Fruit fly (Drosophila melanogaster) whole organism, prepupa: ENCODE data around the gene CG13795.

Experiments used
- Blimp-1 ChIP-seq: fragments of 200-800 bp; sonication (Bioruptor generic); optimal IDR thresholded peaks from 3 replicates; lab custom pipeline; 2017; ENCODE audit warnings: missing biosample characterization, missing genetic modification characterization, mild to moderate bottlenecking, moderate library complexity, missing genetic modification reagents
- CG10631 ChIP-seq: fragments of 200-800 bp; sonication (Bioruptor generic); optimal IDR thresholded peaks from 2 replicates; lab custom pipeline; 2016; ENCODE audit warnings: missing biosample characterization, missing genetic modification characterization
- CG10669 ChIP-seq: fragments of 200-800 bp; sonication (Bioruptor generic); optimal IDR thresholded peaks from 3 replicates; lab custom pipeline; 2018; ENCODE audit warnings: missing biosample characterization, mild to moderate bottlenecking, missing genetic modification characterization, moderate library complexity
- CG11294 ChIP-seq: fragments of 200-800 bp; sonication (Bioruptor generic); IDR thresholded peaks from 2 replicates; pipeline ENCODE4 v1.3.6; 2022; ENCODE audit warnings: missing biosample characterization, missing genetic modification characterization
- CG11762 ChIP-seq: fragments of 200-800 bp; sonication (Bioruptor generic); optimal IDR thresholded peaks from 3 replicates; lab custom pipeline; 2016; ENCODE audit warnings: missing biosample characterization, missing genetic modification characterization; ENCODE audit not compliant: insufficient read depth
- CG15336 ChIP-seq: fragments of 200-800 bp; sonication (Bioruptor generic); IDR thresholded peaks from 2 replicates; pipeline ENCODE4 v1.3.6; 2022; ENCODE audit warnings: missing biosample characterization, missing genetic modification characterization
- CG3032 ChIP-seq: fragments of 200-800 bp; optimal IDR thresholded peaks from 2 replicates; lab custom pipeline; 2019; ENCODE audit warnings: missing biosample characterization, mild to moderate bottlenecking, missing genetic modification characterization, moderate library complexity
- CG31627 ChIP-seq: fragments of 200-800 bp; sonication (Bioruptor generic); optimal IDR thresholded peaks from 3 replicates; lab custom pipeline; 2016; ENCODE audit warnings: missing biosample characterization, missing genetic modification characterization
- CG32006 ChIP-seq: fragments of 200-800 bp; sonication (Bioruptor generic); optimal IDR thresholded peaks from 3 replicates; lab custom pipeline; 2017; ENCODE audit warnings: missing biosample characterization, mild to moderate bottlenecking, missing genetic modification characterization
- CG3919 ChIP-seq: fragments of 200-800 bp; sonication (Bioruptor generic); optimal IDR thresholded peaks from 3 replicates; lab custom pipeline; 2016; ENCODE audit warnings: missing biosample characterization, missing genetic modification characterization
- CG4318 ChIP-seq: fragments of 200-800 bp; sonication (Bioruptor generic); optimal IDR thresholded peaks from 3 replicates; lab custom pipeline; 2017; ENCODE audit warnings: missing biosample characterization, mild to moderate bottlenecking, missing genetic modification characterization
- CG6163 ChIP-seq: fragments of 200-800 bp; sonication (Bioruptor generic); IDR thresholded peaks from 3 replicates; pipeline ENCODE4 v1.3.6; 2022; ENCODE audit warnings: missing biosample characterization, missing genetic modification characterization
- CG6276 ChIP-seq: fragments of 200-800 bp; sonication (Bioruptor generic); optimal IDR thresholded peaks from 2 replicates; lab custom pipeline; 2017; ENCODE audit warnings: missing biosample characterization, mild to moderate bottlenecking, missing genetic modification characterization
- CG6792 ChIP-seq: fragments of 200-800 bp; sonication (Bioruptor generic); optimal IDR thresholded peaks from 3 replicates; lab custom pipeline; 2016; ENCODE audit warnings: missing biosample characterization, missing genetic modification characterization
- CG6808 ChIP-seq: fragments of 200-800 bp; sonication (Bioruptor generic); optimal IDR thresholded peaks from 3 replicates; lab custom pipeline; 2017; ENCODE audit warnings: missing biosample characterization, missing genetic modification characterization, mild to moderate bottlenecking, moderate library complexity, missing genetic modification reagents
- CG6854 ChIP-seq: fragments of 200-800 bp; sonication (Bioruptor generic); optimal IDR thresholded peaks from 2 replicates; lab custom pipeline; 2017; ENCODE audit warnings: missing biosample characterization, mild to moderate bottlenecking, missing genetic modification characterization
- CG7368 ChIP-seq: fragments of 200-800 bp; sonication (Bioruptor generic); optimal IDR thresholded peaks from 3 replicates; lab custom pipeline; 2016; ENCODE audit warnings: missing biosample characterization, missing genetic modification characterization
- CG8119 ChIP-seq: fragments of 200-800 bp; sonication (Bioruptor generic); IDR thresholded peaks from 3 replicates; pipeline ENCODE4 v1.3.6; 2022; ENCODE audit warnings: missing biosample characterization, missing genetic modification characterization
- CG9139 ChIP-seq: fragments of 200-800 bp; sonication (Bioruptor generic); optimal IDR thresholded peaks from 3 replicates; lab custom pipeline; 2017; ENCODE audit warnings: missing biosample characterization, mild to moderate bottlenecking, missing genetic modification characterization
- Ets96B ChIP-seq: fragments of 200-800 bp; optimal IDR thresholded peaks from 2 replicates; lab custom pipeline; 2019; ENCODE audit warnings: missing biosample characterization, mild to moderate bottlenecking, missing genetic modification characterization, moderate library complexity
- Hr38 ChIP-seq: sonication (Bioruptor generic); optimal IDR thresholded peaks from 2 replicates; lab custom pipeline; 2016; ENCODE audit warnings: missing biosample characterization, missing genetic modification characterization
- Hr39 ChIP-seq: fragments of 200-800 bp; sonication (Bioruptor generic); optimal IDR thresholded peaks from 2 replicates; lab custom pipeline; 2016; ENCODE audit warnings: missing biosample characterization, missing genetic modification characterization
- Hr4 ChIP-seq: fragments of 200-800 bp; sonication (Bioruptor generic); optimal IDR thresholded peaks from 3 replicates; lab custom pipeline; 2016; ENCODE audit warnings: missing biosample characterization, missing genetic modification characterization
- Lpt ChIP-seq: fragments of 200-800 bp; sonication (Bioruptor generic); optimal IDR thresholded peaks from 3 replicates; lab custom pipeline; 2016; ENCODE audit warnings: missing biosample characterization, missing genetic modification characterization
- Met ChIP-seq: fragments of 200-800 bp; sonication (Bioruptor generic); optimal IDR thresholded peaks from 3 replicates; lab custom pipeline; 2016; ENCODE audit warnings: missing biosample characterization, missing genetic modification characterization
- OdsH ChIP-seq: fragments of 200-800 bp; sonication (Bioruptor generic); optimal IDR thresholded peaks from 3 replicates; lab custom pipeline; 2016; ENCODE audit warnings: missing biosample characterization, missing genetic modification characterization
- Sox14 ChIP-seq: fragments of 200-800 bp; sonication (Bioruptor generic); optimal IDR thresholded peaks from 3 replicates; lab custom pipeline; 2016; ENCODE audit warnings: missing biosample characterization, missing genetic modification characterization
- Sox15 ChIP-seq: fragments of 200-800 bp; sonication (Bioruptor generic); optimal IDR thresholded peaks from 3 replicates; lab custom pipeline; 2016; ENCODE audit warnings: missing biosample characterization, missing genetic modification characterization
- acj6 ChIP-seq: fragments of 200-800 bp; sonication (Bioruptor generic); optimal IDR thresholded peaks from 3 replicates; lab custom pipeline; 2016; ENCODE audit warnings: missing biosample characterization, missing genetic modification characterization
- cyc ChIP-seq: fragments of 200-800 bp; sonication (Bioruptor generic); optimal IDR thresholded peaks from 3 replicates; lab custom pipeline; 2016; ENCODE audit warnings: missing biosample characterization, missing genetic modification characterization
- dac ChIP-seq: fragments of 200-800 bp; sonication (Bioruptor generic); optimal IDR thresholded peaks from 2 replicates; lab custom pipeline; 2017; ENCODE audit warnings: missing biosample characterization, mild to moderate bottlenecking, missing genetic modification characterization
- dsx ChIP-seq: fragments of 200-800 bp; optimal IDR thresholded peaks from 3 replicates; lab custom pipeline; 2019; ENCODE audit warnings: missing biosample characterization, mild to moderate bottlenecking, missing genetic modification characterization, moderate library complexity; ENCODE audit not compliant: poor library complexity, severe bottlenecking
- eg ChIP-seq: fragments of 200-800 bp; sonication (Bioruptor generic); IDR thresholded peaks from 3 replicates; pipeline ENCODE4 v1.3.6; 2022; ENCODE audit warnings: missing biosample characterization, missing genetic modification characterization
- fd59A ChIP-seq: fragments of 200-800 bp; sonication (Bioruptor generic); optimal IDR thresholded peaks from 2 replicates; lab custom pipeline; 2017; ENCODE audit warnings: missing biosample characterization, mild to moderate bottlenecking, missing genetic modification characterization, missing genetic modification reagents
- fkh ChIP-seq: fragments of 200-800 bp; sonication (Bioruptor generic); optimal IDR thresholded peaks from 3 replicates; lab custom pipeline; 2017; ENCODE audit warnings: missing biosample characterization, mild to moderate bottlenecking, missing genetic modification characterization, moderate library complexity
- net ChIP-seq: fragments of 200-800 bp; sonication (Bioruptor generic); optimal IDR thresholded peaks from 3 replicates; lab custom pipeline; 2016; ENCODE audit warnings: missing biosample characterization, missing genetic modification characterization
- ss ChIP-seq, 2 experiments: fragments of 200-800 bp; sonication (Bioruptor generic); optimal IDR thresholded peaks; 2 replicates in 1 of 2; 3 replicates in 1 of 2; lab custom pipeline; 2017 to 2018; ENCODE audit warnings: mild to moderate bottlenecking in 2 of 2, missing biosample characterization in 2 of 2, missing genetic modification characterization in 2 of 2, moderate library complexity in 1 of 2
- svp ChIP-seq: fragments of 200-800 bp; sonication (Bioruptor generic); peaks from one replicate; lab custom pipeline; 2016; ENCODE audit warnings: missing biosample characterization, missing genetic modification characterization
- topi ChIP-seq: fragments of 200-800 bp; sonication (Bioruptor generic); optimal IDR thresholded peaks from 3 replicates; lab custom pipeline; 2016; ENCODE audit warnings: missing biosample characterization, missing genetic modification characterization

CG13795 gene

DNA sequence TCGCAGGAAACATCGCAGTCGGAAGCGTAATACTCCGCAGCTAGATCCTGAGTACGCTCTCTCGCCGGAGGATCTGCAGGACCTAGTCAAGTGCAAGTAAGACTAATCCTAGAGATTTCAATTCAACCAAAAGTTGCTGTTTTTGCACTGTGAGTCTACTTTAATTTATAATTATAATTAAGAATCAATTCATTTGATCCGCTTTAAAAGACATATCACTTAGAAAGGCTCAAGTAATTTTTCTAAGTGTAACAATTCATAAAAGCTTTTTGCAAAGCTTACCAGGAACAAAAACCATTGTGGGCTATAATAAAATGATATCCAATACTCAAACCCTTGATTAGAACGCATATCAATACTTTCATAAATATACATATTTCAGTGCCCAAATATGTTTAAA lies 30.7 kb upstream of the CG13795 start (continued):
- TF ChIP-seq CG6808 (GFP tag; lab: Kevin White, UChicago) = no peak
- peak; percentile 2 for TF ChIP-seq Hr4 (GFP tag; lab: Kevin White, UChicago)
- no peak for TF ChIP-seq CG11762 (GFP tag; lab: Kevin White, UChicago)
- TF ChIP-seq acj6 (GFP tag; lab: Kevin White, UChicago) = peak; percentile 10
- no peak for TF ChIP-seq CG7368
- peak; percentile 51; the same call in 1 of the 3 replicates for TF ChIP-seq eg (GFP tag; lab: Robert Waterston, UW)

DNA sequence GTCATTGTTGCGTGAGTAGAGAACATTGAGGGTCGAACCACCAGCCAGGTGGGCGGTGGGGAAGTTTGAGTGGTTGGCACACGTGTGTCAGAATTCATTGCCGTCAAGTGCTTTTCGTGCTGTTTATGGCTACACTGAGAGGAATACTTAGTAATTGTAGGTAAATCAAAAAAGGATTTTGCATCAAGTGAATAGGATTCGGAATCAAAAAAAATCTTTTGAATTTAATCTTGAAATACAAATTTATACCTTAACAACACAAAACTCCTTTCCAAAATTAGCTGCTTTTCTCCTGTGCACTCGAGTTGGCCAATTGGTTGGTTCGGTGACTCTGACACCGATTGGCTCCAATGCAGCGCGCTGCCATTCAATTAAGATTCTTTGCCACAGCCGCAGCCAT lies 28.4 kb upstream of the CG13795 start:
- TF ChIP-seq Ets96B (peak; percentile 12), CG32006 (GFP tag; lab: Kevin White, UChicago) (peak; percentile 45), Lpt (GFP tag; lab: Kevin White, UChicago) (peak; percentile 19), CG15336 (GFP tag; lab: Robert Waterston, UW) (peak; percentile 53), Hr4 (GFP tag; lab: Kevin White, UChicago) (peak; percentile 47), CG8119 (GFP tag; lab: Robert Waterston, UW) (0 out of 3 replicates have a peak, but pooled peaks have one; percentile 17), cyc (GFP tag; lab: Kevin White, UChicago) (peak; percentile 4), Hr38 (no peak), Blimp-1 (GFP tag; lab: Kevin White, UChicago) (no peak), CG3919 (GFP tag; lab: Kevin White, UChicago) (peak; percentile 26), CG6163 (GFP tag; lab: Robert Waterston, UW) (peak; percentile 48; the same call in 2 of the 3 replicates), dac (GFP tag; lab: Kevin White, UChicago) (no peak), CG9139 (no peak), svp (GFP tag; lab: Kevin White, UChicago) (peak; percentile 65), topi (GFP tag; lab: Kevin White, UChicago) (peak; percentile 32), dsx (GFP tag; lab: Kevin White, UChicago) (peak; percentile 5), ss (GFP tag; optimal IDR thresholded peaks at IDR 0.05; lab: Kevin White, UChicago) (peak; percentile 11 to 70), Met (GFP tag; lab: Kevin White, UChicago) (peak; percentile 21), eg (GFP tag; lab: Robert Waterston, UW) (0 out of 3 replicates have a peak, but pooled peaks have one; percentile 55), CG11294 (0 out of 2 replicates have a peak, but pooled peaks have one; percentile 25), CG6276 (GFP tag; lab: Kevin White, UChicago) (peak; percentile 23), net (GFP tag; lab: Kevin White, UChicago) (no peak), CG3032 (tag; lab: Kevin White, UChicago) (peak; percentile 15), CG31627 (GFP tag; lab: Kevin White, UChicago) (peak; percentile 14)

dm6 chr2L:7753874-7754273 lies 27.8 kb upstream of the CG13795 start, which contains the start of gene CG46025:
Gene CG46025 (plus strand): TSS chr2L:7754174.
- no peak for TF ChIP-seq Lpt (GFP tag; lab: Kevin White, UChicago)
- TF ChIP-seq Sox14 (GFP tag; lab: Kevin White, UChicago) = no peak
- TF ChIP-seq CG4318 (GFP tag; lab: Kevin White, UChicago) = no peak
- TF ChIP-seq fkh = no peak
- no peak for TF ChIP-seq CG6792 (GFP tag; lab: Kevin White, UChicago)
- no peak for TF ChIP-seq CG6808 (GFP tag; lab: Kevin White, UChicago)
- TF ChIP-seq Sox15 (GFP tag; lab: Kevin White, UChicago) = no peak
- no peak for TF ChIP-seq OdsH
- no peak for TF ChIP-seq eg (GFP tag; lab: Robert Waterston, UW)
- no peak for TF ChIP-seq CG10631
- TF ChIP-seq Met (GFP tag; lab: Kevin White, UChicago) = no peak
- TF ChIP-seq Hr39 = no peak
- no peak for TF ChIP-seq CG3032 (tag; lab: Kevin White, UChicago)
- no peak for TF ChIP-seq CG8119 (GFP tag; lab: Robert Waterston, UW)
- TF ChIP-seq CG6854 (GFP tag; lab: Kevin White, UChicago) = no peak
- no peak for TF ChIP-seq Blimp-1 (GFP tag; lab: Kevin White, UChicago)
- no peak for TF ChIP-seq CG10669 (GFP tag; lab: Kevin White, UChicago)
- no peak for TF ChIP-seq fd59A
